Worm (Caenorhabditis elegans) whole organism, young adult: Measurements from ENCODE around the gene C56E10.3.

Experiments used
- B0261.1 ChIP-seq: sonication (generic microtip); optimal IDR thresholded peaks from 2 replicates; lab custom pipeline; 2016; ENCODE audit warnings: mild to moderate bottlenecking, missing genetic modification characterization, moderate library complexity, missing compliant biosample characterization
- F37B4.10 ChIP-seq: fragments of 200-800 bp; sonication (Bioruptor generic); IDR thresholded peaks from 2 replicates; pipeline ENCODE4 v1.3.6; 2022; ENCODE audit warnings: missing genetic modification characterization, missing compliant biosample characterization
- F49E8.2 ChIP-seq: sonication (generic microtip); optimal IDR thresholded peaks from 3 replicates; lab custom pipeline; 2017; ENCODE audit warnings: missing genetic modification characterization, mild to moderate bottlenecking, missing compliant biosample characterization, antibody characterized with exemption, moderate library complexity; ENCODE audit not compliant: insufficient read depth
- F55B11.4 ChIP-seq: sonication (generic microtip); optimal IDR thresholded peaks from 2 replicates; lab custom pipeline; 2016; ENCODE audit warnings: missing compliant biosample characterization, missing genetic modification characterization, borderline replicate concordance; ENCODE audit not compliant: insufficient read depth
- F57C9.4 ChIP-seq: sonication (generic microtip); optimal IDR thresholded peaks from 2 replicates; lab custom pipeline; 2017; ENCODE audit warnings: mild to moderate bottlenecking, missing genetic modification characterization, missing compliant biosample characterization
- K11D2.4 ChIP-seq: fragments of 200-800 bp; sonication (Bioruptor generic); IDR thresholded peaks from 2 replicates; pipeline ENCODE4 v1.3.6; 2022; ENCODE audit warnings: missing genetic modification reagents, missing genetic modification characterization, missing compliant biosample characterization
- T26A5.8 ChIP-seq: sonication (generic microtip); optimal IDR thresholded peaks from 2 replicates; lab custom pipeline; 2016; ENCODE audit warnings: missing genetic modification characterization, missing compliant biosample characterization
- Y95B8A.8 ChIP-seq: fragments of 200-800 bp; sonication (Bioruptor generic); IDR thresholded peaks from 2 replicates; pipeline ENCODE4 v1.3.6; 2022; ENCODE audit warnings: missing genetic modification reagents, missing genetic modification characterization, missing compliant biosample characterization
- ZK185.1 ChIP-seq: sonication (generic microtip); optimal IDR thresholded peaks from 2 replicates; lab custom pipeline; 2016; ENCODE audit warnings: mild to moderate bottlenecking, missing genetic modification characterization, missing compliant biosample characterization; ENCODE audit not compliant: poor library complexity, severe bottlenecking
- aptf-3 ChIP-seq: fragments of 200-800 bp; sonication (Bioruptor generic); IDR thresholded peaks from 2 replicates; pipeline ENCODE4 v1.3.6; 2022; ENCODE audit warnings: missing genetic modification characterization, missing compliant biosample characterization
- attf-3 ChIP-seq: fragments of 200-800 bp; sonication (Bioruptor generic); conservative IDR thresholded peaks from 2 replicates; pipeline ENCODE4 v1.3.6; 2022; ENCODE audit warnings: missing genetic modification reagents, missing genetic modification characterization, missing compliant biosample characterization
- bed-1 ChIP-seq: fragments of 200-800 bp; sonication (Bioruptor generic); IDR thresholded peaks from 2 replicates; pipeline ENCODE4 v1.3.6; 2022; ENCODE audit warnings: missing genetic modification reagents, missing genetic modification characterization, missing compliant biosample characterization
- cebp-1 ChIP-seq, 2 experiments: fragments of 200-800 bp in 1 of 2; sonication (Bioruptor generic) in 1 of 2; sonication (generic microtip) in 1 of 2; IDR thresholded peaks in 1 of 2; optimal IDR thresholded peaks in 1 of 2; 2 replicates each; pipeline versions ENCODE4 v1.3.6 to Lab custom; 2017 to 2022; ENCODE audit warnings: missing compliant biosample characterization in 2 of 2, missing genetic modification characterization in 2 of 2, mild to moderate bottlenecking in 1 of 2, missing genetic modification reagents in 1 of 2, moderate library complexity in 1 of 2
- ceh-40 ChIP-seq: fragments of 200-800 bp; sonication (Bioruptor generic); IDR thresholded peaks from 2 replicates; pipeline ENCODE4 v1.3.6; 2022; ENCODE audit warnings: missing genetic modification characterization, missing compliant biosample characterization
- ceh-79 ChIP-seq: sonication (generic microtip); optimal IDR thresholded peaks from 2 replicates; lab custom pipeline; 2017; ENCODE audit warnings: mild to moderate bottlenecking, missing genetic modification characterization, missing compliant biosample characterization
- ets-4 ChIP-seq: fragments of 200-800 bp; sonication (Bioruptor generic); optimal IDR thresholded peaks from 2 replicates; lab custom pipeline; 2018; ENCODE audit warnings: mild to moderate bottlenecking, missing genetic modification characterization, missing compliant biosample characterization
- him-1 ChIP-seq: sonication (generic microtip); optimal IDR thresholded peaks from 2 replicates; lab custom pipeline; 2016; ENCODE audit warnings: missing genotype, missing genetic modification reagents, missing genetic modification characterization, missing compliant biosample characterization
- hlh-26 ChIP-seq: fragments of 200-800 bp; sonication (Bioruptor generic); conservative IDR thresholded peaks from 2 replicates; pipeline ENCODE4 v1.3.6; 2022; ENCODE audit warnings: missing genetic modification reagents, missing genetic modification characterization, missing compliant biosample characterization
- hsf-1 ChIP-seq: fragments of 200-800 bp; sonication (Bioruptor generic); IDR thresholded peaks from 2 replicates; pipeline ENCODE4 v1.3.6; 2022; ENCODE audit warnings: missing genetic modification reagents, missing genetic modification characterization, missing compliant biosample characterization
- let-526 ChIP-seq: fragments of 200-800 bp; sonication (Bioruptor generic); IDR thresholded peaks from 2 replicates; pipeline ENCODE4 v1.3.6; 2022; ENCODE audit warnings: missing genetic modification reagents, missing genetic modification characterization, missing compliant biosample characterization
- lin-26 ChIP-seq: fragments of 200-800 bp; sonication (Bioruptor generic); IDR thresholded peaks from 2 replicates; pipeline ENCODE4 v1.3.6; 2022; ENCODE audit warnings: missing genetic modification reagents, missing genetic modification characterization, missing compliant biosample characterization
- lin-54 ChIP-seq: fragments of 200-800 bp; sonication (Bioruptor generic); optimal IDR thresholded peaks from 2 replicates; lab custom pipeline; 2018; ENCODE audit warnings: mild to moderate bottlenecking, missing genetic modification characterization, missing compliant biosample characterization
- lsy-27 ChIP-seq: sonication (generic microtip); optimal IDR thresholded peaks from 2 replicates; lab custom pipeline; 2017; ENCODE audit warnings: missing genetic modification characterization, mild to moderate bottlenecking, missing compliant biosample characterization, antibody characterized with exemption, missing genotype, borderline replicate concordance; ENCODE audit not compliant: insufficient read depth
- madf-10 ChIP-seq: sonication (generic microtip); optimal IDR thresholded peaks from 2 replicates; lab custom pipeline; 2016; ENCODE audit warnings: mild to moderate bottlenecking, missing genetic modification characterization, missing compliant biosample characterization
- nhr-120 ChIP-seq: fragments of 200-800 bp; sonication (Bioruptor generic); IDR thresholded peaks from 2 replicates; pipeline ENCODE4 v1.3.6; 2022; ENCODE audit warnings: missing genetic modification characterization, missing compliant biosample characterization
- nhr-179 ChIP-seq: sonication (generic microtip); optimal IDR thresholded peaks from 2 replicates; lab custom pipeline; 2016; ENCODE audit warnings: mild to moderate bottlenecking, missing genetic modification characterization, missing compliant biosample characterization
- nhr-27 ChIP-seq: fragments of 200-800 bp; sonication (Bioruptor generic); optimal IDR thresholded peaks from 2 replicates; lab custom pipeline; 2018; ENCODE audit warnings: mild to moderate bottlenecking, missing genetic modification characterization, moderate library complexity, missing compliant biosample characterization
- nhr-80 ChIP-seq: sonication (generic microtip); optimal IDR thresholded peaks from 2 replicates; lab custom pipeline; 2016; ENCODE audit warnings: missing genetic modification characterization, missing compliant biosample characterization
- nhr-90 ChIP-seq: sonication (generic microtip); optimal IDR thresholded peaks from 2 replicates; lab custom pipeline; 2016; ENCODE audit warnings: missing genotype, mild to moderate bottlenecking, missing genetic modification characterization, missing compliant biosample characterization
- pha-4 ChIP-seq: fragments of 150-350 bp; sonication (generic microtip); optimal IDR thresholded peaks from 2 replicates; lab custom pipeline; 2014; ENCODE audit warnings: missing biosample characterization, missing genetic modification reagents, missing genetic modification characterization
- snpc-1.1 ChIP-seq: sonication (generic microtip); optimal IDR thresholded peaks from 2 replicates; lab custom pipeline; 2017; ENCODE audit warnings: missing genetic modification characterization, mild to moderate bottlenecking, missing compliant biosample characterization, antibody characterized with exemption, moderate library complexity, missing genotype, missing genetic modification reagents; ENCODE audit not compliant: insufficient read depth
- snpc-1.3 ChIP-seq: sonication (generic microtip); optimal IDR thresholded peaks from 2 replicates; lab custom pipeline; 2017; ENCODE audit warnings: missing genetic modification characterization, mild to moderate bottlenecking, missing compliant biosample characterization, antibody characterized with exemption, moderate library complexity, missing genotype, missing genetic modification reagents; ENCODE audit not compliant: insufficient read depth
- ztf-25 ChIP-seq: fragments of 200-800 bp; sonication (Bioruptor generic); IDR thresholded peaks from 2 replicates; pipeline ENCODE4 v1.3.6; 2022; ENCODE audit warnings: missing genetic modification reagents, missing genetic modification characterization, missing compliant biosample characterization

The C56E10.3 gene

ce11 chrX:6625275-6625674 lies 20.2 kb upstream of the C56E10.3 start:
- TF ChIP-seq T26A5.8 (tag; lab: Kevin White, UChicago) (no peak), let-526 (GFP tag; lab: Robert Waterston, UW) (no peak), lin-26 (no peak), ets-4 (peak; percentile 17), hsf-1 (GFP tag; lab: Robert Waterston, UW) (no peak), B0261.1 (no peak), hlh-26 (GFP tag; lab: Robert Waterston, UW) (no peak), F37B4.10 (GFP tag; lab: Robert Waterston, UW) (0 out of 2 replicates have a peak, but pooled peaks have one; percentile 58), Y95B8A.8 (GFP tag; lab: Robert Waterston, UW) (no peak), F49E8.2 (tag; lab: Kevin White, UChicago) (no peak), nhr-27 (tag; lab: Kevin White, UChicago) (no peak), madf-10 (tag; lab: Kevin White, UChicago) (no peak), ztf-25 (no peak), K11D2.4 (GFP tag; lab: Robert Waterston, UW) (no peak)

DNA sequence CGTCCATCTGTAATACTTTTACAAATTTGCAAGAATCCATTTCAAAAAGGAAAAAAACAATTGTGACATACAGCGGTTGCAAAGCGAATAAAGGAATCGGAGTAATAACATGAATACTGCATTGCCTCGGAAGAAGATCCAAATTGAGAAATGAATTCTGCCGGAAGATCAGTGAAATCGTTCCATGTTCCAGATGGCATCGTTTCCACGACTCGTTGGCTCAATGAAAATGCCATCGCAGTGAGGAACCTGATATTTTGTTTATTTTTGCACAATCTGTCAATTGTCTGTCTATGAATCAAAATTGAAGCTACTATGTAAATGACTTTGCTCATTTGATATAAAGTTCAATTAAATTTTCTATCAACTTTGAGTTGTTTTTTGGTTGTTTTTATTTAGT lies 14.8 kb upstream of the C56E10.3 start:
- no peak for TF ChIP-seq snpc-1.3 (tag; lab: Kevin White, UChicago)
- no peak for TF ChIP-seq him-1
- TF ChIP-seq aptf-3 (GFP tag; lab: Robert Waterston, UW), result no peak
- no peak for TF ChIP-seq hlh-26 (GFP tag; lab: Robert Waterston, UW)
- no peak for TF ChIP-seq K11D2.4 (GFP tag; lab: Robert Waterston, UW)
- TF ChIP-seq F49E8.2 (tag; lab: Kevin White, UChicago), result no peak
- no peak for TF ChIP-seq pha-4 (tag; lab: Kevin White, UChicago)
- TF ChIP-seq ceh-79 (tag; lab: Kevin White, UChicago), result no peak
- TF ChIP-seq hsf-1 (GFP tag; lab: Robert Waterston, UW), result no peak

DNA sequence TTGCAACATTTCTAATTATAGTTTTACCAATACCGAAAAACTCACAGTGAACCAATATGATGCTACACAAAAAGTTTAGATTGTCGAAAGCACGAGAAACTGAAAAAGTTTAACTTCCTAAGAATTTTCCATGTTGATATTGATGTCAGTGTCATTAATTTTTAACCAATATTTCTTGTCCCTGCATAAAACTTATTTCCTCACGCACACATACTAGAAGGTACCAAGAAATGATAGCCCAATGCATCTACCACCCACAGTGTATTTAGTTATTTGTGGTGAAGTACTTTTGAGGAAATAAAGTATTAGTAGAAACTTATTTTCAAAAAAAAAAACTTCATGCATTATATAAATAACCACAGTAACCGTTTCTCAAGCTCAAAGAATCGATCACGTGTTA lies 14.0 kb upstream of the C56E10.3 start, which contains the start of gene aexr-2:
TSS of gene aexr-2 (minus strand) at position 101 of the 400 bp plus-strand sequence.
- TF ChIP-seq T26A5.8 (tag; lab: Kevin White, UChicago) (no peak), F57C9.4 (tag; lab: Kevin White, UChicago) (no peak), ZK185.1 (tag; lab: Kevin White, UChicago) (no peak), snpc-1.1 (tag; lab: Kevin White, UChicago) (no peak), let-526 (GFP tag; lab: Robert Waterston, UW) (no peak), nhr-80 (no peak), F55B11.4 (no peak), lsy-27 (tag; lab: Kevin White, UChicago) (no peak), nhr-120 (no peak), ceh-40 (GFP tag; lab: Robert Waterston, UW) (no peak), nhr-90 (tag; lab: Kevin White, UChicago) (no peak), madf-10 (tag; lab: Kevin White, UChicago) (no peak), attf-3 (GFP tag; lab: Robert Waterston, UW) (no peak), nhr-179 (tag; lab: Kevin White, UChicago) (no peak), lin-26 (no peak), lin-54 (GFP tag; lab: Kevin White, UChicago) (no peak), cebp-1 (GFP tag; IDR thresholded peaks at IDR 0.05; lab: Robert Waterston, UW) (no peak), cebp-1 (tag; optimal IDR thresholded peaks at IDR 0.05; lab: Kevin White, UChicago) (no peak)

DNA sequence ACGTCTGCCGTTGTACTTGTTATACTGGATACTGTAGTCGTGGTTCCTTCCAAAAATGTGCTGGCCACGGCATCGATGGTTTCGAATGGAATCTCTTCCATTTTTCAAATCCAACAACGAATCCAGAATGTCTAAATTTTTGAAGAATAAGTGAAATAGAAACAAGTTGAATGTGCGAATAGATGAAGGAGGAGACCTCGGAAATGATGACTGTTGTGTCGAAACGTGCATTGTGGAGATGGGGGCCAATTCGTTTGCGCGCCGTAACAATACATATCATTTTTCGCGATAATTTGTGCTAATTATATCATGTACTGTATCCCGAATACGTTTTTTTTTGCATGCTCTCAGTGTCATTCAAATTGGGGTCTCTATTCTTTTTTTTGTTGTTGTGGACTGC lies 10.3 kb upstream of the C56E10.3 start, which contains the start of gene aexr-1:
TSS of gene aexr-1 (minus strand) at position 101 of the 400 bp plus-strand sequence.
- no peak for TF ChIP-seq B0261.1
- 0 out of 2 replicates have a peak, but pooled peaks have one; percentile 33 for TF ChIP-seq bed-1
